Comparison of ENCODE assay signal across 5 fruit fly cellular contexts in the genomic region with DNA sequence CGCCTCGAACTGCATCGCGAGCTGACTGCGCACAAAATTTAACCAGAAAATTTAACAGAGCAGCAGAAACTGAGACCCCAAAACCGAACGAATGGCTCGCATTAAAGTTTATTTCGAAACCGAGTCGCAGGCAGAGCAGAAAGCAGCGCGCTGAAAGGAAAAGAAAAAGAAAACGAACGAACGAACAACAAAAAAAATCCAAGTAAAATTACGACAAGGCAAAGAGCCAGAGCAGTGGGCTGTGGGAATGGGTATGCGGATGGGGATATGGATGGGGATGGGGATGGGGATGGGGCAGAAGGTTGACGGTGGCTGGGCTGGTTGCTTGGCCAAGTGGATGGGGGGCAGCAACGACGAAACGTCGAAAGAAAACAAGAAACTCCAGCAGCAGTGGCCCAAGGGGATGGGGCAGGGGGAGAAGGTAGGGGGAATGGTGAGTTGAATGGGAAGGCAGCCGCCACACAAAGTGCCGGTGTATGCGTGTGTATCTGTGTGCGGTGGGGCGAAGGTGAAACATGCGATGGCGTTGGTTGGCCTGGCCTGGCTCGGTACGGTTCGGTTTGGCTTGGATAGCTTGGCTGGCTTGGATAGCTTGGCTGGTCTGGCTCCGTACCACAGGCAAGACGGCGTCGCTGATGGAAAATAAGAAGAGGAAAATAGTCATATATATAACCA.
TF ChIP-seq lines count a peak whose summit lies in the region.

No protein-coding gene starts in this region.

- TF ChIP-seq CTCF in whole organism, embryonic (GFP tag; optimal IDR thresholded peaks at IDR 0.05; lab: Kevin White, UChicago): no peak

TF ChIP-seq in whole organism, adult, 20 proteins besides CTCF, POLR2A, EP300 and RAD21:
- TF ChIP-seq bab1 (GFP tag; optimal IDR thresholded peaks at IDR 0.05; lab: Kevin White, UChicago) (peak; percentile 27), tj (GFP tag; optimal IDR thresholded peaks at IDR 0.05; lab: Kevin White, UChicago) (peak; percentile 99), cnc (optimal IDR thresholded peaks at IDR 0.05; lab: Kevin White, UChicago) (no peak)

TF ChIP-seq in whole organism, embryonic, 481 proteins besides CTCF, POLR2A, EP300 and RAD21 (continues in another document):
- TF ChIP-seq CG4707 (GFP tag; optimal IDR thresholded peaks at IDR 0.05; lab: Kevin White, UChicago) (no peak), Hand (GFP tag; optimal IDR thresholded peaks at IDR 0.05; lab: Kevin White, UChicago) (no peak), CG31224 (GFP tag; IDR thresholded peaks at IDR 0.05; lab: Robert Waterston, UW) (peak; percentile 91), CG17186 (GFP tag; optimal IDR thresholded peaks at IDR 0.05; lab: Kevin White, UChicago) (no peak), Hr78 (GFP tag; optimal IDR thresholded peaks at IDR 0.05; lab: Kevin White, UChicago) (peak in 1 of 2 experiments; percentile 95), Abd-B (GFP tag; optimal IDR thresholded peaks at IDR 0.05; lab: Kevin White, UChicago) (no peak), fru (optimal IDR thresholded peaks at IDR 0.05; lab: Kevin White, UChicago) (no peak), phol (tag; optimal IDR thresholded peaks at IDR 0.05; lab: Kevin White, UChicago) (no peak), psq (GFP tag; optimal IDR thresholded peaks at IDR 0.05; lab: Kevin White, UChicago) (peak; percentile 72), dmrt11E (tag; optimal IDR thresholded peaks at IDR 0.05; lab: Kevin White, UChicago) (no peak), pfk (GFP tag; optimal IDR thresholded peaks at IDR 0.05; lab: Kevin White, UChicago) (peak; percentile 54), CG7271 (tag; optimal IDR thresholded peaks at IDR 0.05; lab: Kevin White, UChicago) (no peak), CG10267 (tag; optimal IDR thresholded peaks at IDR 0.05; lab: Kevin White, UChicago) (no peak), Dp (GFP tag; optimal IDR thresholded peaks at IDR 0.05; lab: Kevin White, UChicago) (no peak), gcm2 (GFP tag; optimal IDR thresholded peaks at IDR 0.05; lab: Kevin White, UChicago) (no peak), gro (GFP tag; optimal IDR thresholded peaks at IDR 0.05; lab: Kevin White, UChicago) (no peak), vnd (GFP tag; IDR thresholded peaks at IDR 0.05; lab: Robert Waterston, UW; ENCODE audit: partially characterized antibody) (no peak), CG4854 (GFP tag; optimal IDR thresholded peaks at IDR 0.05; lab: Kevin White, UChicago) (no peak), Eip74EF (GFP tag; optimal IDR thresholded peaks at IDR 0.05; lab: Kevin White, UChicago) (peak in 1 of 2 experiments; percentile 68), ATbp (GFP tag; optimal IDR thresholded peaks at IDR 0.05; lab: Kevin White, UChicago) (no peak)

TF ChIP-seq in whole organism, prepupa, 60 proteins besides CTCF, POLR2A, EP300 and RAD21 (continues in another document):
- TF ChIP-seq Eip75B (GFP tag; optimal IDR thresholded peaks at IDR 0.05; lab: Kevin White, UChicago) (peak; percentile 53), esn (GFP tag; optimal IDR thresholded peaks at IDR 0.05; lab: Kevin White, UChicago) (peak; percentile 8), CG34406 (GFP tag; optimal IDR thresholded peaks at IDR 0.05; lab: Kevin White, UChicago) (peak; percentile 76), svp (GFP tag; lab: Kevin White, UChicago) (peak; percentile 39), OdsH (GFP tag; optimal IDR thresholded peaks at IDR 0.05; lab: Kevin White, UChicago) (peak; percentile 33), Lpt (GFP tag; optimal IDR thresholded peaks at IDR 0.05; lab: Kevin White, UChicago) (peak; percentile 91), CG11294 (GFP tag; IDR thresholded peaks at IDR 0.05; lab: Robert Waterston, UW) (no peak; the same call in 1 of the 2 replicates), Smox (GFP tag; optimal IDR thresholded peaks at IDR 0.05; lab: Kevin White, UChicago) (peak; percentile 11), CG3919 (GFP tag; optimal IDR thresholded peaks at IDR 0.05; lab: Kevin White, UChicago) (peak; percentile 74), ss (GFP tag; optimal IDR thresholded peaks at IDR 0.05; lab: Kevin White, UChicago) (peak; percentile 95 to 98), CG1621 (tag; optimal IDR thresholded peaks at IDR 0.05; lab: Kevin White, UChicago) (peak; percentile 90), CG32006 (GFP tag; optimal IDR thresholded peaks at IDR 0.05; lab: Kevin White, UChicago) (peak; percentile 63), fkh (GFP tag; optimal IDR thresholded peaks at IDR 0.05; lab: Kevin White, UChicago) (no peak), Sox14 (GFP tag; optimal IDR thresholded peaks at IDR 0.05; lab: Kevin White, UChicago) (peak; percentile 66), CG7368 (GFP tag; optimal IDR thresholded peaks at IDR 0.05; lab: Kevin White, UChicago) (peak; percentile 85), CG6792 (GFP tag; optimal IDR thresholded peaks at IDR 0.05; lab: Kevin White, UChicago) (peak; percentile 84), CG8119 (GFP tag; IDR thresholded peaks at IDR 0.05; lab: Robert Waterston, UW) (peak; percentile 88), CG10669 (GFP tag; optimal IDR thresholded peaks at IDR 0.05; lab: Kevin White, UChicago) (peak; percentile 90), achi (GFP tag; optimal IDR thresholded peaks at IDR 0.05; lab: Kevin White, UChicago) (peak; percentile 77), CG6854 (GFP tag; optimal IDR thresholded peaks at IDR 0.05; lab: Kevin White, UChicago) (peak; percentile 97), Hr4 (GFP tag; optimal IDR thresholded peaks at IDR 0.05; lab: Kevin White, UChicago) (no peak)

TF ChIP-seq in whole organism, pupa, 21 proteins besides CTCF, POLR2A, EP300 and RAD21:
- peak; percentile 84 for TF ChIP-seq CG32121 (GFP tag; IDR thresholded peaks at IDR 0.05; lab: Robert Waterston, UW)
- TF ChIP-seq D1 (tag; optimal IDR thresholded peaks at IDR 0.05; lab: Kevin White, UChicago): peak; percentile 36
- peak; percentile 99 for TF ChIP-seq CG13204 (GFP tag; optimal IDR thresholded peaks at IDR 0.05; lab: Kevin White, UChicago)
- peak; percentile 21; the same call in 1 of the 2 replicates for TF ChIP-seq CG10348 (GFP tag; IDR thresholded peaks at IDR 0.05; lab: Robert Waterston, UW)
- TF ChIP-seq CG4496 (GFP tag; IDR thresholded peaks at IDR 0.05; lab: Robert Waterston, UW): peak; percentile 89
- TF ChIP-seq Snoo (tag; optimal IDR thresholded peaks at IDR 0.05; lab: Kevin White, UChicago): peak; percentile 84
- peak; percentile 71 for TF ChIP-seq Pif1A (GFP tag; optimal IDR thresholded peaks at IDR 0.05; lab: Kevin White, UChicago)
- peak; percentile 86 for TF ChIP-seq Pif1B (GFP tag; optimal IDR thresholded peaks at IDR 0.05; lab: Kevin White, UChicago)
- TF ChIP-seq CG15710 (tag; optimal IDR thresholded peaks at IDR 0.05; lab: Kevin White, UChicago): peak; percentile 90
- TF ChIP-seq CG9948 (tag; optimal IDR thresholded peaks at IDR 0.05; lab: Kevin White, UChicago): peak; percentile 63
- peak; percentile 98 for TF ChIP-seq gl (tag; optimal IDR thresholded peaks at IDR 0.05; lab: Kevin White, UChicago)
- peak; percentile 83 for TF ChIP-seq CG8159 (tag; optimal IDR thresholded peaks at IDR 0.05; lab: Kevin White, UChicago)
- TF ChIP-seq CG34367 (tag; optimal IDR thresholded peaks at IDR 0.05; lab: Kevin White, UChicago): peak; percentile 90
- peak; percentile 82 for TF ChIP-seq fd96Ca (GFP tag; IDR thresholded peaks at IDR 0.05; lab: Robert Waterston, UW)
- TF ChIP-seq Ets98B (GFP tag; IDR thresholded peaks at IDR 0.05; lab: Robert Waterston, UW): peak; percentile 86
- peak; percentile 93 for TF ChIP-seq EcR (GFP tag; optimal IDR thresholded peaks at IDR 0.05; lab: Kevin White, UChicago)
- TF ChIP-seq CG12605 (GFP tag; IDR thresholded peaks at IDR 0.05; lab: Robert Waterston, UW): peak; percentile 95
- peak; percentile 78 for TF ChIP-seq CG8301 (tag; optimal IDR thresholded peaks at IDR 0.05; lab: Kevin White, UChicago)
- peak; percentile 67; the same call in 1 of the 2 replicates for TF ChIP-seq rn (GFP tag; IDR thresholded peaks at IDR 0.05; lab: Robert Waterston, UW)
- peak; percentile 81 for TF ChIP-seq CG14655 (GFP tag; optimal IDR thresholded peaks at IDR 0.05; lab: Kevin White, UChicago)
- TF ChIP-seq CG17806 (tag; optimal IDR thresholded peaks at IDR 0.05; lab: Kevin White, UChicago): peak; percentile 79
TF ChIP-seq in whole organism, pupa: peak in this region for 21.

TF ChIP-seq in whole organism, wandering third instar larva, 38 proteins besides CTCF, POLR2A, EP300 and RAD21 (continues in another document):
- no peak for TF ChIP-seq CG9705 (GFP tag; optimal IDR thresholded peaks at IDR 0.05; lab: Kevin White, UChicago)
- TF ChIP-seq psq (GFP tag; optimal IDR thresholded peaks at IDR 0.05; lab: Kevin White, UChicago): peak; percentile 90
- TF ChIP-seq sage (GFP tag; optimal IDR thresholded peaks at IDR 0.05; lab: Kevin White, UChicago): peak; percentile 59
- TF ChIP-seq dsf (GFP tag; optimal IDR thresholded peaks at IDR 0.05; lab: Kevin White, UChicago; ENCODE audit: borderline replicate concordance): no peak
- no peak for TF ChIP-seq Dfd (GFP tag; optimal IDR thresholded peaks at IDR 0.05; lab: Kevin White, UChicago)
- TF ChIP-seq HLH106 (tag; optimal IDR thresholded peaks at IDR 0.05; lab: Kevin White, UChicago): peak; percentile 36
- TF ChIP-seq foxo (GFP tag; optimal IDR thresholded peaks at IDR 0.05; lab: Kevin White, UChicago): peak in 1 of 2 experiments; percentile 56
- TF ChIP-seq fru (GFP tag; optimal IDR thresholded peaks at IDR 0.05; lab: Kevin White, UChicago): no peak
- peak; percentile 94 for TF ChIP-seq CrebA (GFP tag; optimal IDR thresholded peaks at IDR 0.05; lab: Kevin White, UChicago; ENCODE audit: borderline replicate concordance)
- TF ChIP-seq jim (GFP tag; optimal IDR thresholded peaks at IDR 0.05; lab: Kevin White, UChicago): peak; percentile 81
- no peak for TF ChIP-seq sv (GFP tag; optimal IDR thresholded peaks at IDR 0.05; lab: Kevin White, UChicago)
- peak; percentile 2 for TF ChIP-seq ey (GFP tag; optimal IDR thresholded peaks at IDR 0.05; lab: Kevin White, UChicago)
- no peak for TF ChIP-seq CG32264 (GFP tag; optimal IDR thresholded peaks at IDR 0.05; lab: Kevin White, UChicago)
- peak; percentile 14 for TF ChIP-seq dmrt93B (GFP tag; optimal IDR thresholded peaks at IDR 0.05; lab: Kevin White, UChicago)
- TF ChIP-seq dl (GFP tag; optimal IDR thresholded peaks at IDR 0.05; lab: Kevin White, UChicago; ENCODE audit: insufficient read depth in 1 of 2, partially characterized antibody in 2 of 2): peak; percentile 12 to 54
- no peak for TF ChIP-seq h (GFP tag; optimal IDR thresholded peaks at IDR 0.05; lab: Kevin White, UChicago)
- peak; percentile 86 for TF ChIP-seq Vsx2 (GFP tag; optimal IDR thresholded peaks at IDR 0.05; lab: Kevin White, UChicago; ENCODE audit: partially characterized antibody)
- TF ChIP-seq GATAd (GFP tag; optimal IDR thresholded peaks at IDR 0.05; lab: Kevin White, UChicago): no peak
- no peak for TF ChIP-seq N (GFP tag; optimal IDR thresholded peaks at IDR 0.05; lab: Kevin White, UChicago)
- TF ChIP-seq Sp1 (GFP tag; optimal IDR thresholded peaks at IDR 0.05; lab: Kevin White, UChicago): peak; percentile 78
- TF ChIP-seq Dif (GFP tag; optimal IDR thresholded peaks at IDR 0.05; lab: Kevin White, UChicago; ENCODE audit: partially characterized antibody): peak; percentile 55
- no peak for TF ChIP-seq pan (optimal IDR thresholded peaks at IDR 0.05; lab: Kevin White, UChicago)
- no peak for TF ChIP-seq Hr83 (GFP tag; optimal IDR thresholded peaks at IDR 0.05; lab: Kevin White, UChicago; ENCODE audit: poor library complexity, severe bottlenecking)
